Fruit fly (Drosophila melanogaster) whole organism, embryonic: Measurements from ENCODE around the gene Acn.

ENCODE experiments used
- CG10543 ChIP-seq: fragments of 200-800 bp; sonication (Bioruptor generic); optimal IDR thresholded peaks from 3 replicates; lab custom pipeline; 2017; ENCODE audit warnings: missing biosample characterization, mild to moderate bottlenecking, missing genetic modification characterization, moderate library complexity
- CG10979 ChIP-seq: fragments of 200-800 bp; sonication (Bioruptor generic); optimal IDR thresholded peaks from 2 replicates; lab custom pipeline; 2018; ENCODE audit warnings: missing biosample characterization, mild to moderate bottlenecking, missing genetic modification characterization, moderate library complexity
- CG11723 ChIP-seq: fragments of 200-800 bp; sonication (Bioruptor generic); optimal IDR thresholded peaks from 2 replicates; lab custom pipeline; 2017; ENCODE audit warnings: missing biosample characterization, mild to moderate bottlenecking, missing genetic modification characterization
- CG12391 ChIP-seq: fragments of 200-800 bp; sonication (Bioruptor generic); optimal IDR thresholded peaks from 3 replicates; lab custom pipeline; 2018; ENCODE audit warnings: missing biosample characterization, mild to moderate bottlenecking, missing genetic modification characterization, moderate library complexity
- CG12659 ChIP-seq: fragments of 200-800 bp; sonication (Bioruptor generic); optimal IDR thresholded peaks from 3 replicates; lab custom pipeline; 2017; ENCODE audit warnings: mild to moderate bottlenecking, missing biosample characterization, missing genetic modification reagents, missing genetic modification characterization
- CG13424 ChIP-seq: fragments of 200-800 bp; sonication (Bioruptor generic); optimal IDR thresholded peaks from 2 replicates; lab custom pipeline; 2019; ENCODE audit warnings: missing biosample characterization, mild to moderate bottlenecking, missing genetic modification characterization, moderate library complexity
- CG13624 ChIP-seq: fragments of 200-800 bp; sonication (Bioruptor generic); optimal IDR thresholded peaks from 2 replicates; lab custom pipeline; 2016; ENCODE audit warnings: missing biosample characterization, missing genetic modification characterization
- CG13894 ChIP-seq: fragments of 200-800 bp; sonication (Bioruptor generic); optimal IDR thresholded peaks from 3 replicates; lab custom pipeline; 2018; ENCODE audit warnings: missing biosample characterization, mild to moderate bottlenecking, missing genetic modification characterization, moderate library complexity
- CG14667 ChIP-seq: fragments of 200-800 bp; sonication (Bioruptor generic); IDR thresholded peaks from 2 replicates; pipeline ENCODE4 v1.3.6; 2022; ENCODE audit warnings: missing biosample characterization, missing genetic modification characterization
- CG14965 ChIP-seq: fragments of 200-800 bp; sonication (Bioruptor generic); optimal IDR thresholded peaks from 2 replicates; lab custom pipeline; 2016; ENCODE audit warnings: missing biosample characterization, missing genetic modification characterization, borderline replicate concordance
- CG1647 ChIP-seq: fragments of 200-800 bp; sonication (Bioruptor generic); optimal IDR thresholded peaks from 3 replicates; lab custom pipeline; 2016; ENCODE audit warnings: missing biosample characterization, missing genetic modification characterization
- CG17186 ChIP-seq: fragments of 200-800 bp; sonication (Bioruptor generic); optimal IDR thresholded peaks from 3 replicates; lab custom pipeline; 2017; ENCODE audit warnings: missing biosample characterization, missing genetic modification reagents, missing genetic modification characterization
- CG4730 ChIP-seq: fragments of 200-800 bp; sonication (Bioruptor generic); IDR thresholded peaks from 2 replicates; pipeline ENCODE4 v1.3.6; 2022; ENCODE audit warnings: missing biosample characterization, missing genetic modification characterization
- CG5953 ChIP-seq: fragments of 200-800 bp; sonication (Bioruptor generic); IDR thresholded peaks from 2 replicates; pipeline ENCODE4 v1.3.6; 2022; ENCODE audit warnings: missing biosample characterization, missing genetic modification characterization
- CG8089 ChIP-seq: fragments of 200-800 bp; sonication (Bioruptor generic); optimal IDR thresholded peaks from 3 replicates; lab custom pipeline; 2016; ENCODE audit warnings: missing biosample characterization, missing genetic modification characterization
- CG8281 ChIP-seq: fragments of 200-800 bp; sonication (Bioruptor generic); optimal IDR thresholded peaks from 2 replicates; lab custom pipeline; 2018; ENCODE audit warnings: missing biosample characterization, mild to moderate bottlenecking, missing genetic modification characterization, moderate library complexity
- CG9437 ChIP-seq: fragments of 200-800 bp; sonication (Bioruptor generic); optimal IDR thresholded peaks from 2 replicates; lab custom pipeline; 2018; ENCODE audit warnings: missing biosample characterization, mild to moderate bottlenecking, missing genetic modification characterization
- CG9609 ChIP-seq: fragments of 200-800 bp; sonication (Bioruptor generic); optimal IDR thresholded peaks from 3 replicates; lab custom pipeline; 2016; ENCODE audit warnings: missing biosample characterization, missing genetic modification characterization
- CrebB ChIP-seq: fragments of 200-800 bp; sonication (Bioruptor generic); optimal IDR thresholded peaks from 3 replicates; lab custom pipeline; 2018; ENCODE audit warnings: missing biosample characterization, mild to moderate bottlenecking, missing genetic modification characterization
- Dbx ChIP-seq: fragments of 200-800 bp; sonication (Bioruptor generic); IDR thresholded peaks from 3 replicates; pipeline ENCODE4 v1.3.6; 2022; ENCODE audit warnings: missing biosample characterization, missing genetic modification characterization
- ERR ChIP-seq: fragments of 200-800 bp; sonication (Bioruptor generic); optimal IDR thresholded peaks from 2 replicates; lab custom pipeline; 2016; ENCODE audit warnings: missing biosample characterization, missing genetic modification characterization
- Fer1 ChIP-seq: fragments of 200-800 bp; sonication (Bioruptor generic); optimal IDR thresholded peaks from 2 replicates; lab custom pipeline; 2017; ENCODE audit warnings: missing biosample characterization, mild to moderate bottlenecking, missing genetic modification characterization
- Fer2 ChIP-seq: fragments of 200-800 bp; sonication (Bioruptor generic); optimal IDR thresholded peaks from 2 replicates; lab custom pipeline; 2018; ENCODE audit warnings: missing biosample characterization, mild to moderate bottlenecking, missing genetic modification characterization, moderate library complexity
- HmgD ChIP-seq: fragments of 200-800 bp; sonication (Bioruptor generic); optimal IDR thresholded peaks from 3 replicates; lab custom pipeline; 2016; ENCODE audit warnings: missing biosample characterization, missing genetic modification characterization
- MBD-R2 ChIP-seq: fragments of 200-800 bp; sonication (Bioruptor generic); IDR thresholded peaks from 2 replicates; pipeline ENCODE4 v1.3.6; 2022; ENCODE audit warnings: missing biosample characterization, missing genetic modification characterization
- Mad ChIP-seq: fragments of 200-800 bp; sonication (Bioruptor generic); optimal IDR thresholded peaks from 2 replicates; lab custom pipeline; 2016; ENCODE audit warnings: missing biosample characterization, missing genetic modification characterization
- Nf-YA ChIP-seq: fragments of 200-800 bp; sonication (Bioruptor generic); IDR thresholded peaks from 2 replicates; pipeline ENCODE4 v1.3.6; 2022; ENCODE audit warnings: missing biosample characterization, missing genetic modification characterization
- NfI ChIP-seq: fragments of 200-800 bp; sonication (Bioruptor generic); optimal IDR thresholded peaks from 3 replicates; lab custom pipeline; 2018; ENCODE audit warnings: missing biosample characterization, mild to moderate bottlenecking, missing genetic modification characterization, moderate library complexity
- Oaz ChIP-seq: fragments of 200-800 bp; sonication (Bioruptor generic); IDR thresholded peaks from 2 replicates; pipeline ENCODE4 v1.3.6; 2022; ENCODE audit warnings: missing biosample characterization, missing genetic modification characterization
- Rfx ChIP-seq: fragments of 200-800 bp; sonication (Bioruptor generic); IDR thresholded peaks from 2 replicates; pipeline ENCODE4 v1.3.6; 2022; ENCODE audit warnings: missing biosample characterization, missing genetic modification characterization
- Sox100B ChIP-seq: fragments of 200-800 bp; sonication (Bioruptor generic); optimal IDR thresholded peaks from 3 replicates; lab custom pipeline; 2018; ENCODE audit warnings: missing biosample characterization, mild to moderate bottlenecking, missing genetic modification characterization
- abd-A ChIP-seq: fragments of 200-800 bp; sonication (Bioruptor generic); optimal IDR thresholded peaks from 3 replicates; lab custom pipeline; 2019; ENCODE audit warnings: missing biosample characterization, mild to moderate bottlenecking, missing genetic modification characterization, moderate library complexity
- ac ChIP-seq: fragments of 200-800 bp; sonication (Bioruptor generic); optimal IDR thresholded peaks from 3 replicates; lab custom pipeline; 2017; ENCODE audit warnings: missing biosample characterization, mild to moderate bottlenecking, missing genetic modification characterization
- bbx ChIP-seq: fragments of 200-800 bp; sonication (Bioruptor generic); IDR thresholded peaks from 2 replicates; pipeline ENCODE4 v1.3.6; 2022; ENCODE audit warnings: missing biosample characterization, missing genetic modification characterization; ENCODE audit not compliant: partially characterized antibody
- cad ChIP-seq: fragments of >200 bp; optimal IDR thresholded peaks from 2 replicates; lab custom pipeline; 2017; ENCODE audit warnings: missing biosample characterization, missing genetic modification characterization
- chinmo ChIP-seq: fragments of 200-800 bp; sonication (Bioruptor generic); IDR thresholded peaks from 4 replicates; pipeline ENCODE4 v1.3.6; 2022; ENCODE audit warnings: missing biosample characterization, missing genetic modification characterization; ENCODE audit not compliant: partially characterized antibody
- corto ChIP-seq: fragments of 200-800 bp; sonication (Bioruptor generic); optimal IDR thresholded peaks from 2 replicates; lab custom pipeline; 2016; ENCODE audit warnings: missing biosample characterization, mild to moderate bottlenecking, missing genetic modification characterization, moderate library complexity
- dimm ChIP-seq: fragments of 200-800 bp; sonication (Bioruptor generic); IDR thresholded peaks from 2 replicates; pipeline ENCODE4 v1.3.6; 2022; ENCODE audit warnings: missing biosample characterization, missing genetic modification characterization
- exex ChIP-seq: fragments of 200-800 bp; sonication (Bioruptor generic); optimal IDR thresholded peaks from 4 replicates; lab custom pipeline; 2018; ENCODE audit warnings: missing biosample characterization, mild to moderate bottlenecking, missing genetic modification characterization, moderate library complexity
- hb ChIP-seq: fragments of 200-800 bp; sonication (Bioruptor generic); IDR thresholded peaks from 3 replicates; pipeline ENCODE4 v1.3.6; 2022; ENCODE audit warnings: missing biosample characterization, missing genetic modification characterization; ENCODE audit not compliant: partially characterized antibody
- knrl ChIP-seq: fragments of 200-800 bp; sonication (Bioruptor generic); IDR thresholded peaks from 3 replicates; pipeline ENCODE4 v1.3.6; 2022; ENCODE audit warnings: missing biosample characterization, missing genetic modification characterization; ENCODE audit not compliant: partially characterized antibody
- mirr ChIP-seq: fragments of 200-800 bp; sonication (Bioruptor generic); optimal IDR thresholded peaks from 3 replicates; lab custom pipeline; 2018; ENCODE audit warnings: missing biosample characterization, mild to moderate bottlenecking, missing genetic modification characterization
- pfk ChIP-seq: fragments of 200-800 bp; sonication (Bioruptor generic); optimal IDR thresholded peaks from 2 replicates; lab custom pipeline; 2018; ENCODE audit warnings: missing biosample characterization, mild to moderate bottlenecking, missing genetic modification characterization, moderate library complexity
- pita ChIP-seq: fragments of 200-800 bp; sonication (Bioruptor generic); optimal IDR thresholded peaks from 2 replicates; lab custom pipeline; 2017; ENCODE audit warnings: missing biosample characterization, mild to moderate bottlenecking, missing genetic modification characterization
- sc ChIP-seq, 3 experiments: fragments of >200 bp in 2 of 3; fragments of 200-800 bp in 1 of 3; sonication (Bioruptor generic) in 1 of 3; optimal IDR thresholded peaks; 2 replicates in 2 of 3; 3 replicates in 1 of 3; lab custom pipeline; 2017; ENCODE audit warnings: mild to moderate bottlenecking in 1 of 3, missing biosample characterization in 1 of 3, missing genetic modification characterization in 1 of 3, missing genetic modification reagents in 1 of 3
- scrt ChIP-seq: fragments of 200-800 bp; sonication (Bioruptor generic); optimal IDR thresholded peaks from 2 replicates; lab custom pipeline; 2018; ENCODE audit warnings: missing biosample characterization, mild to moderate bottlenecking, missing genetic modification characterization, moderate library complexity
- sd ChIP-seq: fragments of 200-800 bp; sonication (Bioruptor generic); optimal IDR thresholded peaks from 3 replicates; lab custom pipeline; 2018; ENCODE audit warnings: missing biosample characterization, mild to moderate bottlenecking, missing genetic modification characterization, moderate library complexity
- tna ChIP-seq: fragments of 200-800 bp; sonication (Bioruptor generic); IDR thresholded peaks from 2 replicates; pipeline ENCODE4 v1.3.6; 2022; ENCODE audit warnings: missing biosample characterization, missing genetic modification characterization; ENCODE audit not compliant: partially characterized antibody
- twi ChIP-seq: fragments of 200-800 bp; optimal IDR thresholded peaks from 2 replicates; lab custom pipeline; 2019; ENCODE audit warnings: missing biosample characterization, mild to moderate bottlenecking, missing genetic modification characterization, moderate library complexity

Acn gene

dm6 chr2L:19012776-19013328 lies 32.3 kb upstream of the Acn start:
- TF ChIP-seq Nf-YA (GFP tag; lab: Robert Waterston, UW) (no peak), CG14965 (no peak), CG9609 (no peak), sc (optimal IDR thresholded peaks at IDR 0.05; lab: Kevin White, UChicago) (no peak), sc (GFP tag; optimal IDR thresholded peaks at IDR 0.05; lab: Kevin White, UChicago) (no peak), CG5953 (GFP tag; lab: Robert Waterston, UW) (no peak), Mad (GFP tag; lab: Kevin White, UChicago) (no peak), CG14667 (no peak), cad (GFP tag; lab: Kevin White, UChicago) (no peak), Fer1 (no peak), CG1647 (GFP tag; lab: Kevin White, UChicago) (no peak), bbx (GFP tag; lab: Robert Waterston, UW) (no peak), NfI (peak; percentile 20), Rfx (peak; percentile 23; the same call in 1 of the 2 replicates), CG8281 (tag; lab: Kevin White, UChicago) (no peak), scrt (GFP tag; lab: Kevin White, UChicago) (no peak), CG10979 (tag; lab: Kevin White, UChicago) (no peak), dimm (no peak), corto (GFP tag; lab: Kevin White, UChicago) (no peak), mirr (peak; percentile 63), CG11723 (GFP tag; lab: Kevin White, UChicago) (no peak), ac (GFP tag; lab: Kevin White, UChicago) (no peak), HmgD (GFP tag; lab: Kevin White, UChicago) (no peak), CG12391 (tag; lab: Kevin White, UChicago) (no peak), CG17186 (GFP tag; lab: Kevin White, UChicago) (no peak), MBD-R2 (GFP tag; lab: Robert Waterston, UW) (no peak), CG13624 (no peak), tna (GFP tag; lab: Robert Waterston, UW) (no peak), CG13894 (tag; lab: Kevin White, UChicago) (peak; percentile 41), twi (no peak), Oaz (GFP tag; lab: Robert Waterston, UW) (no peak), CG4730 (GFP tag; lab: Robert Waterston, UW) (no peak), CG8089 (GFP tag; lab: Kevin White, UChicago) (no peak), knrl (GFP tag; lab: Robert Waterston, UW) (no peak), pita (GFP tag; lab: Kevin White, UChicago) (no peak), CG10543 (GFP tag; lab: Kevin White, UChicago) (peak; percentile 89), sd (tag; lab: Kevin White, UChicago) (peak; percentile 56), Fer2 (tag; lab: Kevin White, UChicago) (peak; percentile 28), ERR (GFP tag; lab: Kevin White, UChicago) (no peak), CG13424 (tag; lab: Kevin White, UChicago) (no peak), Dbx (no peak), CG9437 (GFP tag; lab: Kevin White, UChicago) (no peak), exex (no peak), CG12659 (GFP tag; lab: Kevin White, UChicago) (no peak), chinmo (GFP tag; lab: Robert Waterston, UW) (0 out of 4 replicates have a peak, but pooled peaks have one; percentile 40), CrebB (tag; lab: Kevin White, UChicago) (no peak), hb (GFP tag; lab: Robert Waterston, UW) (0 out of 3 replicates have a peak, but pooled peaks have one; percentile 22), pfk (GFP tag; lab: Kevin White, UChicago) (no peak), abd-A (tag; lab: Kevin White, UChicago) (peak; percentile 93), Sox100B (GFP tag; lab: Kevin White, UChicago) (no peak)
